Worm (Caenorhabditis elegans): Measurements from ENCODE around the gene C50B6.1.

- TF ChIP-seq sdz-38 (tag; optimal IDR thresholded peaks at IDR 0.05): no peak
- TF ChIP-seq Y79H2A.3 (GFP tag; conservative IDR thresholded peaks at IDR 0.05): no peak
- no peak for TF ChIP-seq ztf-26 (tag; optimal IDR thresholded peaks at IDR 0.05)
- TF ChIP-seq pha-4 (tag; optimal IDR thresholded peaks at IDR 0.05): no peak
- TF ChIP-seq B0035.1 (tag; optimal IDR thresholded peaks at IDR 0.05): no peak
- no peak for TF ChIP-seq unc-130 (GFP tag; optimal IDR thresholded peaks at IDR 0.05)
- TF ChIP-seq ets-4 (GFP tag; optimal IDR thresholded peaks at IDR 0.05): no peak
- no peak for TF ChIP-seq repo-1 (tag; optimal IDR thresholded peaks at IDR 0.05)
- TF ChIP-seq C06A6.2 (GFP tag; conservative IDR thresholded peaks at IDR 0.05): no peak
- no peak for TF ChIP-seq sea-2 (GFP tag; IDR thresholded peaks at IDR 0.05)
- TF ChIP-seq lin-35 (GFP tag; optimal IDR thresholded peaks at IDR 0.05): no peak
These were observed 27.2 kb downstream of the C50B6.1 start, which contains the start of gene C50B6.9 for ce11 chrV:13335883-13336419.

Measured in whole organism, young adult.